Fruit fly (Drosophila melanogaster) whole organism, adult: ENCODE data around the gene CG31368.

Source experiments
- CG11617 ChIP-seq: fragments of 200-800 bp; sonication (Bioruptor generic); optimal IDR thresholded peaks from 2 replicates; lab custom pipeline; 2017; ENCODE audit warnings: mild to moderate bottlenecking, missing biosample characterization, missing genetic modification reagents, missing genetic modification characterization
- CG12768 ChIP-seq: fragments of 200-800 bp; sonication (Bioruptor generic); optimal IDR thresholded peaks from 2 replicates; lab custom pipeline; 2017; ENCODE audit warnings: missing biosample characterization, missing genetic modification characterization, mild to moderate bottlenecking, moderate library complexity, missing genetic modification reagents
- CG14711 ChIP-seq: fragments of 200-800 bp; sonication (Bioruptor generic); optimal IDR thresholded peaks from 2 replicates; lab custom pipeline; 2018; ENCODE audit warnings: missing biosample characterization, mild to moderate bottlenecking, missing genetic modification characterization, moderate library complexity
- CG1620 ChIP-seq: fragments of 200-800 bp; sonication (Bioruptor generic); optimal IDR thresholded peaks from 2 replicates; lab custom pipeline; 2016; ENCODE audit warnings: missing biosample characterization, missing genetic modification characterization
- CG33017 ChIP-seq: fragments of 200-800 bp; sonication (Bioruptor generic); optimal IDR thresholded peaks from 2 replicates; lab custom pipeline; 2018; ENCODE audit warnings: missing biosample characterization, mild to moderate bottlenecking, missing genetic modification characterization, moderate library complexity
- CG5204 ChIP-seq: fragments of 200-800 bp; sonication (Bioruptor generic); optimal IDR thresholded peaks from 2 replicates; lab custom pipeline; 2016; ENCODE audit warnings: missing biosample characterization, missing genetic modification characterization
- CG7045 ChIP-seq: fragments of 200-800 bp; sonication (Bioruptor generic); optimal IDR thresholded peaks from 2 replicates; lab custom pipeline; 2017; ENCODE audit warnings: missing biosample characterization, mild to moderate bottlenecking, missing genetic modification characterization
- CG7101 ChIP-seq: fragments of 200-800 bp; sonication (Bioruptor generic); optimal IDR thresholded peaks from 2 replicates; lab custom pipeline; 2018; ENCODE audit warnings: missing biosample characterization, mild to moderate bottlenecking, missing genetic modification characterization, moderate library complexity
- Clk ChIP-seq: fragments of 200-800 bp; sonication (Bioruptor generic); optimal IDR thresholded peaks from 2 replicates; lab custom pipeline; 2017; ENCODE audit warnings: missing biosample characterization, missing genetic modification characterization
- Crg-1 ChIP-seq: fragments of 200-800 bp; sonication (Bioruptor generic); optimal IDR thresholded peaks from 2 replicates; lab custom pipeline; 2016; ENCODE audit warnings: missing biosample characterization, missing genetic modification characterization
- Hr96 ChIP-seq: fragments of 200-800 bp; sonication (Bioruptor generic); optimal IDR thresholded peaks from 2 replicates; lab custom pipeline; 2016; ENCODE audit warnings: missing biosample characterization, missing genetic modification characterization
- Mnt ChIP-seq: fragments of 200-800 bp; sonication (Bioruptor generic); optimal IDR thresholded peaks from 2 replicates; lab custom pipeline; 2016; ENCODE audit warnings: missing biosample characterization, mild to moderate bottlenecking, missing genetic modification characterization
- bab1 ChIP-seq: fragments of 200-800 bp; sonication (Bioruptor generic); optimal IDR thresholded peaks from 3 replicates; lab custom pipeline; 2019; ENCODE audit warnings: missing biosample characterization, mild to moderate bottlenecking, missing genetic modification characterization, moderate library complexity
- cic ChIP-seq: fragments of 200-800 bp; sonication (Bioruptor generic); optimal IDR thresholded peaks from 2 replicates; lab custom pipeline; 2017; ENCODE audit warnings: missing biosample characterization, mild to moderate bottlenecking, missing genetic modification characterization, moderate library complexity
- cnc ChIP-seq, 2 experiments: fragments of >200 bp; optimal IDR thresholded peaks; 2 replicates each; lab custom pipeline; 2017
- kay ChIP-seq: fragments of 200-800 bp; sonication (Bioruptor generic); peaks from one replicate; lab custom pipeline; 2016; ENCODE audit warnings: missing biosample characterization, missing genetic modification characterization, borderline replicate concordance
- ovo ChIP-seq: fragments of 200-800 bp; sonication (Bioruptor generic); optimal IDR thresholded peaks from 2 replicates; lab custom pipeline; 2016; ENCODE audit warnings: missing biosample characterization, missing genetic modification characterization
- pad ChIP-seq: fragments of 200-800 bp; sonication (Bioruptor generic); optimal IDR thresholded peaks from 3 replicates; lab custom pipeline; 2017; ENCODE audit warnings: missing biosample characterization, missing genetic modification characterization, mild to moderate bottlenecking, moderate library complexity, missing genetic modification reagents
- tj ChIP-seq: fragments of 200-800 bp; sonication (Bioruptor generic); optimal IDR thresholded peaks from 3 replicates; lab custom pipeline; 2017; ENCODE audit warnings: missing biosample characterization, mild to moderate bottlenecking, missing genetic modification characterization, moderate library complexity
- toe ChIP-seq: fragments of 200-800 bp; sonication (Bioruptor generic); optimal IDR thresholded peaks from 2 replicates; lab custom pipeline; 2016; ENCODE audit warnings: missing biosample characterization, missing genetic modification characterization

CG31368 gene

dm6 chr3R:11882506-11882953 lies at the start of gene CG31368, which contains the start of gene CG6962:
Gene CG31368, plus strand, starts transcription at chr3R:11882790.
Gene CG6962, minus strand, starts transcription at chr3R:11882534.
- peak; percentile 70 for TF ChIP-seq CG1620 (GFP tag; lab: Kevin White, UChicago)
- peak; percentile 77 for TF ChIP-seq CG14711
- TF ChIP-seq kay (GFP tag; lab: Kevin White, UChicago) = no peak
- peak; percentile 82 for TF ChIP-seq toe (GFP tag; lab: Kevin White, UChicago)
- TF ChIP-seq ovo (GFP tag; lab: Kevin White, UChicago) = peak; percentile 43
- TF ChIP-seq CG33017 (tag; lab: Kevin White, UChicago) = peak; percentile 51
- peak; percentile 62 for TF ChIP-seq Crg-1 (GFP tag; lab: Kevin White, UChicago)
- peak; percentile 79 for TF ChIP-seq CG7101 (tag; lab: Kevin White, UChicago)
- TF ChIP-seq pad (GFP tag; lab: Kevin White, UChicago) = peak; percentile 52
- TF ChIP-seq tj (GFP tag; lab: Kevin White, UChicago) = peak; percentile 34
- peak; percentile 63 for TF ChIP-seq Mnt (GFP tag; lab: Kevin White, UChicago)
- TF ChIP-seq CG5204 (GFP tag; lab: Kevin White, UChicago) = peak; percentile 74
- peak; percentile 22 for TF ChIP-seq Hr96
- TF ChIP-seq cnc (optimal IDR thresholded peaks at IDR 0.05; lab: Kevin White, UChicago) = no peak
- TF ChIP-seq CG12768 (GFP tag; lab: Kevin White, UChicago) = peak; percentile 55
- TF ChIP-seq cic (GFP tag; lab: Kevin White, UChicago) = no peak
- peak; percentile 26 for TF ChIP-seq Clk (GFP tag; lab: Kevin White, UChicago)
- TF ChIP-seq bab1 (GFP tag; lab: Kevin White, UChicago) = peak; percentile 78
- TF ChIP-seq CG7045 = peak; percentile 71
- TF ChIP-seq CG11617 (GFP tag; lab: Kevin White, UChicago) = peak; percentile 65

dm6 chr3R:11833406-11833805 lies 49.2 kb upstream of the CG31368 start:
- TF ChIP-seq CG7101 (tag; lab: Kevin White, UChicago) (no peak), CG7045 (no peak), Clk (GFP tag; lab: Kevin White, UChicago) (no peak)

- TF ChIP-seq toe (GFP tag; lab: Kevin White, UChicago) (no peak), CG1620 (GFP tag; lab: Kevin White, UChicago) (no peak), CG12768 (GFP tag; lab: Kevin White, UChicago) (no peak), tj (GFP tag; lab: Kevin White, UChicago) (no peak), cic (GFP tag; lab: Kevin White, UChicago) (no peak), CG14711 (no peak), CG7045 (no peak), pad (GFP tag; lab: Kevin White, UChicago) (no peak), kay (GFP tag; lab: Kevin White, UChicago) (no peak), CG5204 (GFP tag; lab: Kevin White, UChicago) (no peak), CG33017 (tag; lab: Kevin White, UChicago) (no peak), Crg-1 (GFP tag; lab: Kevin White, UChicago) (no peak), bab1 (GFP tag; lab: Kevin White, UChicago) (no peak), CG11617 (GFP tag; lab: Kevin White, UChicago) (no peak), Clk (GFP tag; lab: Kevin White, UChicago) (no peak), cnc (optimal IDR thresholded peaks at IDR 0.05; lab: Kevin White, UChicago) (no peak), CG7101 (tag; lab: Kevin White, UChicago) (no peak), Hr96 (no peak)
Measured at dm6 chr3R:11847379-11847778, 35.2 kb upstream of the CG31368 start.

DNA sequence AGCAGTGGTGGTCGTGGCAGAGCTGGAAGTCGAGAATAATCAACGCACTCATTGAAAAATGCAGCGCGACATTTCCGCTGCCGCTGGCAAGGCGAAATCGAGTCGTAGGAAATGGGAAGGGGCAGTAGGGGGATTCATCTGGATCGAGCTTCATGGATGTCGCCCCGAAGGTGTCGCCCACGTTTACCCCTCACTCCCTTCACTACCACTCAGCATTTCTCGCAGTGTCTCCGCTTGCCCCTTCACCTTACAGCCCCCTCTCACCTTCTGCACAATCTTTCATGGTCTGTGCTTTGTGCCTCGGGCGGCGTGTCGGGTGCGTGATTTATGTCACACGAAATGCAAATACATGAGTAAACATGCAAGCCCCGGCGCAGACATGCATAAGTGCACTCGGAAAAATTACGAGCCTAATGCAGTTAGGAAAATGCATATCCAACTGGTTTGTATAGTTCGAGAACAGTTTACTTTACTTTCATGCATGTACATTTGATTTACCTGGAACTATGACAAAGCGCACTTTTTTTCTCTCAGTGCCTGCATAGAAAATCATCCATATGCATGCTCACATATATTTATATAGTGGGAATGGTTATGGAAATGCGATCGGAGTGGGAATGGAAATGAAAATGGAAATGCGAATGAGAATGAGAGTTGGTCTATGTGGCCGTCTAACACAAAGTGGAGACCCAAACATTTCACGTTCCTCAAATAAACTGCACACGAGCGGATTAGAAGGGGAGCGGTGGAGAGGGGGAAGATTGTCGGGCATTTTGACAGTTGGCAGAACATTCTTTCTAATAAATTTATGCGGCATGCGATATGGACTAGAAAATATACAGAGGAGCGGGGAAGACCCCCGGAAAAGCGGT lies 33.0 kb upstream of the CG31368 start:
- TF ChIP-seq bab1 (GFP tag; lab: Kevin White, UChicago) = peak; percentile 71
- TF ChIP-seq Hr96 = peak; percentile 5
- peak; percentile 8 for TF ChIP-seq tj (GFP tag; lab: Kevin White, UChicago)
- TF ChIP-seq CG5204 (GFP tag; lab: Kevin White, UChicago) = peak; percentile 23
- TF ChIP-seq CG7045 = peak; percentile 46
- TF ChIP-seq Crg-1 (GFP tag; lab: Kevin White, UChicago) = no peak
- TF ChIP-seq ovo (GFP tag; lab: Kevin White, UChicago) = no peak

DNA sequence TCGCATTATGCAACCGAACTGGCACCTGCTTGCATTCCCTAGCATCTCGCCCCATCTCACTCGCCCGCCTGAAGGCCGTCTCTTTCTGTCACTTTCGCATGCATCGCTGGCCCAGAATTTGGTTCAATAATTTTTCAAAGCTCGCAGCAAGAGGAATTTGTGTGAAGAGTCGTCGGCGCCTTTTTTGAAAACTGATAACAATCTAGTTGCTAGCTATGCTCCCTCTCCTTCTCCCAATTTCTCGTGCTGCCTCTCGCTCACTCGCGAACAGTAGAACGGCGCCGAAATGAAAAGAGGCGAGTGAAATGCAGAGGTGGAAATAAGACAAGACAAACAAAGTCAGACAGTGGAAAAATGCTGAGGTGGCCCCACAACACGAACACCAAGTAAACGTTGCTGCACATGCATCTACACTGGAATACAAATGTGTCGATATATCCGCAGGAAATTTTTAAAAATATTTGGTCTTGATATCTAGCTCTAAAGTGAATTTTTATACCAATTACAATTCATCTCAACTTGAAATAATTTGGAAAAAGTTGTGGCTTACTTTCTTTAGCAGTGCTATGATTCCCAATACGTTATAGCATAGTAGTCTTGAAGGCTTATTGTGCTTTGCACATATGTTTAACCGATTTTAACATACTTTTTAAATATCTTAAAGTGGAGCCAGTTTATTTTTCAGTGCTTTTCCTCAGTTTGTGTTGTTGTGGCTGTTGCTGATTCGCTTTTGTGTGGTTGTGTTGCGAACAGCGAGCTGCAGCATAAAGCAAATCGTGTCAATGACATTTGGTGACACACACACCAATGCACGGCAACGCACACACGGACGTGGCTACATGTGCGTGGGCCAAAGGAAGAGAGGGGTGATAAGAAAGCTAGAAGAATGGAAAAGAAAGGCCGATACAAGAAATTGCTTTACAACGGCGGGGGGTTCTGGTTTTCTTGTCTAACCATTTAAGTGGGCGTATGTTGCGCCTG lies 31.4 kb upstream of the CG31368 start:
- peak; percentile 96 for TF ChIP-seq tj (GFP tag; lab: Kevin White, UChicago)
- peak; percentile 65 for TF ChIP-seq CG5204 (GFP tag; lab: Kevin White, UChicago)
- no peak for TF ChIP-seq cic (GFP tag; lab: Kevin White, UChicago)
- no peak for TF ChIP-seq kay (GFP tag; lab: Kevin White, UChicago)
- TF ChIP-seq Hr96 = peak; percentile 46
- no peak for TF ChIP-seq Clk (GFP tag; lab: Kevin White, UChicago)
- no peak for TF ChIP-seq cnc (optimal IDR thresholded peaks at IDR 0.05; lab: Kevin White, UChicago)
- no peak for TF ChIP-seq CG12768 (GFP tag; lab: Kevin White, UChicago)
- peak; percentile 39 for TF ChIP-seq CG7101 (tag; lab: Kevin White, UChicago)
- peak; percentile 57 for TF ChIP-seq CG11617 (GFP tag; lab: Kevin White, UChicago)
- peak; percentile 13 for TF ChIP-seq toe (GFP tag; lab: Kevin White, UChicago)
- peak; percentile 22 for TF ChIP-seq Mnt (GFP tag; lab: Kevin White, UChicago)
- TF ChIP-seq CG1620 (GFP tag; lab: Kevin White, UChicago) = peak; percentile 66
- no peak for TF ChIP-seq CG33017 (tag; lab: Kevin White, UChicago)
- peak; percentile 67 for TF ChIP-seq pad (GFP tag; lab: Kevin White, UChicago)
- TF ChIP-seq CG14711 = peak; percentile 52
- TF ChIP-seq CG7045 = peak; percentile 36
- peak; percentile 93 for TF ChIP-seq bab1 (GFP tag; lab: Kevin White, UChicago)
- no peak for TF ChIP-seq ovo (GFP tag; lab: Kevin White, UChicago)
- peak; percentile 30 for TF ChIP-seq Crg-1 (GFP tag; lab: Kevin White, UChicago)
